Fruit fly (Drosophila melanogaster) whole organism: Measurements from ENCODE around the gene Enoph.

Experiments
- CG8478 ChIP-seq: fragments of >200 bp; optimal IDR thresholded peaks from 2 replicates; lab custom pipeline; 2018; ENCODE audit warnings: inconsistent platforms
- Dll ChIP-seq: fragments of >200 bp; optimal IDR thresholded peaks from 2 replicates; lab custom pipeline; 2017
- EcR ChIP-seq, 2 experiments: fragments of >200 bp; optimal IDR thresholded peaks; 2 replicates each; lab custom pipeline; 2017; ENCODE audit warnings: missing biosample characterization in 2 of 2, missing genetic modification characterization in 2 of 2, missing genetic modification reagents in 2 of 2
- pan ChIP-seq: fragments of >200 bp; optimal IDR thresholded peaks from 2 replicates; lab custom pipeline; 2017
- psq ChIP-seq: fragments of >200 bp; optimal IDR thresholded peaks from 2 replicates; lab custom pipeline; 2017
- usp ChIP-seq: fragments of >200 bp; optimal IDR thresholded peaks from 2 replicates; lab custom pipeline; 2017; ENCODE audit warnings: missing biosample characterization, missing genetic modification characterization, mixed read lengths

The Enoph gene

DNA sequence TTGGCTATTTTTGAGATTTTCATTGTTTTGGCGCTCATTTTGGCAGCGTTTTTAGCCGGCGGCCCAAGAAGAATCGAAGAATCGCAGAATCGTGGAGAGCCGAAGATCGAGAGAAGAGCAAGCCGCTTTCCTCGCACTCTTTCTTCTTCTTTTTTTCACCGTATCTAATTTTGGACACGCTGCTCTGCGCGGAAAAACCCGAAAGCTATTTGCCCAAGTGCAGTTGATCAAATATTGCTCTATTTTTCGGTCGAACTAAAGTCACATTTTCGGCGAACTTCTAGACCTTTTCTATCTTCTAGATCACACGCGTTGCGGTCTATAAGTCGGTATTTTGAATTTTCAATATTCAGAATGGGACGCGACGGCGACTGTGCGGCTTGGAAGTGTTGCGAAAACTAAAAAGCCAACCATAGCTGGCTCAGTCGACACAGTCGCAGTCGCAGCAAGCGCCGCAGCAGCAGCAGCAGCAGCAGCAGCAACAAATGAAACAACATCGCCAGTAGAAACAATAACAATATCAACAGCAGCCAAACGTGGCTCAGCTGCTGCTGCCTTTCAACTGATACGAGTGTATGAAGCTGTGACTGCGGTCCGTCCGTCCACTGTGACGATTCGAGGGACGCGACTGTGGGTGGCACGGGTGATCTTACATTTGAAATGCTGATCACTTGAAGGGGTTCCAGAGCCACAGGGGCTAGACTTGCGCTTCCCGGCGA, 30.6 kb upstream of the Enoph start:
- TF ChIP-seq EcR (GFP tag; optimal IDR thresholded peaks at IDR 0.05; lab: Kevin White, UChicago): no peak
- no peak for TF ChIP-seq psq (lab: Kevin White, UChicago)
- no peak for TF ChIP-seq pan (lab: Kevin White, UChicago)
- TF ChIP-seq CG8478 (lab: Kevin White, UChicago): no peak
- no peak for TF ChIP-seq usp (GFP tag; lab: Kevin White, UChicago)
- TF ChIP-seq Dll (lab: Kevin White, UChicago): no peak

DNA sequence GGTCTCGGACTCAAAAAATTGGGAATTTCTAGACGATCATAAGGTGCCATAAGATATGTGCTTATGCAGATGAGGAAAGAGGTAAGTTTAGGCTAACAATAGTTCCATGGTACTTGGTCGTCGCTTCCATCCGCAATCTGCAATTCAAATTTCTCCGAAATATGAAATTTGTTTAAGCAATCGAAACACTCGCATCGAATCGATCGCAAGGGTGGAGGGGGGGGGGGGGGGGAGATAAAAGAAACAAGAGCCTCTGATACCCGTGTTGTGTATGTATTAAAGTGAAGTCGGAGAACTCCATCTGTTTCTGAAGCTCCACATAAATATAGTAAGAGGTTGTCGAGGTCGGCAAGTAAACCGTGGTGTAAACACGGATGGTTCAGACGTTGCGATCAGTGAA, 29.5 kb upstream of the Enoph start:
- no peak for TF ChIP-seq usp (GFP tag; lab: Kevin White, UChicago)
- no peak for TF ChIP-seq EcR (GFP tag; optimal IDR thresholded peaks at IDR 0.05; lab: Kevin White, UChicago)
- TF ChIP-seq CG8478 (lab: Kevin White, UChicago): no peak
- TF ChIP-seq psq (lab: Kevin White, UChicago): no peak
- TF ChIP-seq Dll (lab: Kevin White, UChicago): no peak
- no peak for TF ChIP-seq pan (lab: Kevin White, UChicago)

DNA sequence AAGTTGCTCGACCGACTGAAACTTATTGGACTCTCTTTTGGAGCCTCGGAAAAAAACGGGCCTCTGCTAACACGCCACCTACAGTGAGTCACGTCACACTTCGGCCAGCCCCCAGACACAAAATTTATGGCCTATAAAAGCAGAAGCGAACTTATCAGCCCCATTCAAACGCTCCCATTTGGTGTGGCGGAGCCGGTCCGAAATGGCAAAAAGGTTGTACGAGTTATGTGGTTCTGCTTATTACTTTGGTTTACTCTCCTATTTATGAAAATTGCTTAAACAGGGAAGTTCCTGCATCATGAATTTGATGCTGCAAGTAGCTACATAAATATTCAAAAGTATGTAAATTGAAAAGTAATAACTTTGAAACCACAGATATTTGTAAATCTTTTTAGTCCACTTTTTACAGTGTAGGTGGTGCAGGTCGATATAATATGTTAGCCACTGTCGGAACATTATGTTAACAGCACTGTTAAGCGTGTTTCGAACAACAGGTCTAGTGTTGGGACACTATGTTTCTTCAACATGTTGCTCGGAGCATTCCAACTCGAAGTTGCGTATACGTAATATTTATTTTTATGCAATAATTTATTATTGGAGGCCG, 27.0 kb upstream of the Enoph start:
- TF ChIP-seq psq (lab: Kevin White, UChicago): no peak
- no peak for TF ChIP-seq EcR (GFP tag; optimal IDR thresholded peaks at IDR 0.05; lab: Kevin White, UChicago)
- TF ChIP-seq usp (GFP tag; lab: Kevin White, UChicago): no peak

DNA sequence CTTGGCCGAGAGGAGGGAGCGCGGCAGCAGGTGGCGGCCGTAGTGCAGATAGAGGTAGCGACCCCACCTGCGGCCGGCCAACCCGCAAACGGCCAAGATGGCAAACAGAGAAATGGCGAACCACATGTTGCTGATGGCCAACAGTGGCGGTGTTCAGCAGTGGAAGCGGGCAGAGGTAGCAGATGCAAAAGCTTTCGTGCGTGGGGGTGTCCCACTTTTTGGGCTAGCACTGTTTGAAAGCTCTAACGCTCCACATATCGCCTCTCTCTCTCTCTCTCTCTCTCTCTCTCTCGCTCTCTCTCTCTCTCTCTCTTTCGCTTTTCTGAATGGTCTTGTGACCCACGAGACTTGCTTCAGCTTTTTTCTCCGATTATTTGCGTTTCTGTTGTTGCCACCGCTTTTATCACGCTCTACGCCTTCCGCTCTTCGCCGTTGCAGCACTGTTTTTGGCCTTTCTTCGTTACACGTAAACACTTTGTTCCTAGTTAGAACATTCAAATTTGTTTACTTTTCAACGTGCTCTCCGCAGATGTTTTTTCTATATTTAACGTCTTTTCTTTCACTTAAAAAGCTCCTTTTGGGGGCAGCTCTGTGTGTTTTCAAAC, 26.4 kb upstream of the Enoph start:
- TF ChIP-seq psq (lab: Kevin White, UChicago) (peak; percentile 69), pan (lab: Kevin White, UChicago) (no peak)

DNA sequence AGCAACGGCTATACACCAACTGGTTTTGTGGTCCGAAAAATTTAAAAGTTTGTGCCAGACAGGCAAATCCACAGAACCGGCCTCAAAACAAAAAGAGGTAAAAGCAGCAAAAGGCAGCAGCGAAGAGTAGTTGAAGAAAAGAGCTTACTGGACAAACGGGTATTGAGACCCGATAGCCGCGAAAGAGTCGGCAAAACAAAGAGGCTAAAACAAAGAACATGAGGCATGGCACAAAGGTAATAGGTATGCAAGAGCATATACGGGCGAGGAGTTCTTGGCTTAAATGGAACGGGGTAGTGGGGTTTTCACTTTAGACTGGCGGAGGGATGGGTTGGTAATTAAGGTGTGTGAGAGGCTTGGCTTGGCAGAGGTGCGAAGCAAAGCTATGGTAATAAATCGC, 24.6 kb upstream of the Enoph start:
- TF ChIP-seq CG8478 (lab: Kevin White, UChicago) (no peak), pan (lab: Kevin White, UChicago) (peak; percentile 53)

DNA sequence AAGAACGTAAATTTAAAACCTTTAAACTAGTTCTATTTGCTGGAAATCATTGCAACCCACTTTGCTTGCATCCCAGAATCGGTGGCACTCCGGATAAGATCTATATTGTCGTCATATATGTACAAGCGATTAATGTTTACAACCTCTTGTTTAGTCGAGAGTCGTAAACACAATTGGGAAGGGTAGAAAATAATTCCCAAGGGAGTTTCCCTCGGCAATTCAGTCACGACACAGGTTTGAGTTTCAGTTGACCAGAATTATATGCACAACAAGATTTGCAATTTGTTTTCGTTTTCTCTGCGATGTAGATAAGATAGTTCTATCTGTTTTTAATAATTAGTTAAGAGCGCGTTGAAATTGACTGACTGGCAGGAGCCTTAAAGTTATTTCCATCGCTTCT, 23.9 kb upstream of the Enoph start:
- TF ChIP-seq pan (lab: Kevin White, UChicago) (no peak), usp (GFP tag; lab: Kevin White, UChicago) (no peak), CG8478 (lab: Kevin White, UChicago) (no peak), Dll (lab: Kevin White, UChicago) (no peak), psq (lab: Kevin White, UChicago) (no peak), EcR (GFP tag; optimal IDR thresholded peaks at IDR 0.05; lab: Kevin White, UChicago) (no peak)

DNA sequence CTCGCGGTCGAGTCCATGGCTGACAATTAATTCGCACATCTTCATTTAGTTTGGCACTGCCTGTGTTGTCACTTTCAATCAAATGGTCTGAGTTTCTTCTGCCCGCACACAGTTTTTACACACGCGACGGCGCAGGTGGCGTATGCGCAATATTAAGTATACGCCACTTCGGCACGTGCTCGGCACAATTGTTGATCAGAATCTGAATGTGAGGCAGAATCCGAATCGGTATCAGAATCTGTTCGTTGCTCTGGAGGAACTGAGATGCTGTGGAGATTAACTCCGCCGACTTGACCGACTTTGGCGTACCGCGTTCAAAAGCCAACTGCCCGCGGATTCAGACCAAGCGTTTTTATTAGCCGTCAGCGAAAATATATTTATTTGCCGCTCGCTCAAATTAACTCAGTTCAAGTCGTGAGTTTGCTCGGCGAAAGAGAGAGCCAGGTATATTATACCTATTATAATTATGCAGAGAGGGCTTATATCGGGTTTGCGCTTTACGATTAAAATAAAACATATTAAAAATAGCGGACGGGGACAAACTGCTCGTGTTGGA, 23.2 kb upstream of the Enoph start:
- TF ChIP-seq Dll (lab: Kevin White, UChicago) (no peak), CG8478 (lab: Kevin White, UChicago) (no peak), usp (GFP tag; lab: Kevin White, UChicago) (no peak)

DNA sequence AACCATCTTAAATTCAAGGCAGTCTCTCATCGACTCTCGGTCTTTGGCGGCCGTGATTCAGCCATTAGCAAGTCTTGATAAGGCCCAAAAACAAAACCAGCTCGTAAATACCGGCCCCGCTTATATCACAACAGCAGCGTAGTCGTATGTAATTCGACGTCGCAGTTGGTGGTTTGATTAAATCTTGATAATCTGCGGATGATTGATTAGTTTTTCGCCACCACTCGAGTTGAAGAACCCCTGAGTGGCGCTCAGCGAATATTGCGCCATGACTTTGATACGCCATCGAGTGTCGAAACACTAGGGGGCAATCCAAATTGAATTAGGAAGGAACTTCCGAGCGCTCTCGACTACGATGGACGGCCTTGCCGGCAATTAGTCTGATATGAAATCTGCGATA, 22.1 kb upstream of the Enoph start:
- TF ChIP-seq Dll (lab: Kevin White, UChicago) (no peak), pan (lab: Kevin White, UChicago) (no peak), EcR (GFP tag; optimal IDR thresholded peaks at IDR 0.05; lab: Kevin White, UChicago) (no peak), psq (lab: Kevin White, UChicago) (no peak), CG8478 (lab: Kevin White, UChicago) (no peak), usp (GFP tag; lab: Kevin White, UChicago) (no peak)

DNA sequence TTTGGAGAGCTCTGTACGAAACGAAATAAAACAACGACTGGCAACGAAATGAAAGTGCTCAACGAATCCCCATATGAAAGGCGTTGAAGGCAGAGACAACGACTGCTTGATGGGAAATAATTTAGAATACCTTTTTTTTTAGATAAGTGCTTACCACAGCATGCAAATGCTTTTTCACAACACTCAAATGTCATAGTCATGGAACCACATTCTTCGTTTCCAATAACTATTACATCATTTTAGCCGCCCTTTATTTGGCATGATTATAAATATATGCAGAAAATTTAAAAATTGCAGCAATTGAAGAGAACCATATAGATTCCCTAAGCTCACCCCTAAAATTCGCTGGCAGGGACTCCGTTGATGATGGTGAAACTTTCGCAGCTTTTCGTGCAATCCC, 21.3 kb upstream of the Enoph start, which contains the start of gene CG31538:
Gene CG31538, minus strand, starts transcription at position 101 of the 400 bp plus-strand sequence.
- no peak for TF ChIP-seq EcR (GFP tag; optimal IDR thresholded peaks at IDR 0.05; lab: Kevin White, UChicago)
- TF ChIP-seq CG8478 (lab: Kevin White, UChicago): no peak
- TF ChIP-seq pan (lab: Kevin White, UChicago): no peak
- no peak for TF ChIP-seq usp (GFP tag; lab: Kevin White, UChicago)
- no peak for TF ChIP-seq Dll (lab: Kevin White, UChicago)
- TF ChIP-seq psq (lab: Kevin White, UChicago): no peak

DNA sequence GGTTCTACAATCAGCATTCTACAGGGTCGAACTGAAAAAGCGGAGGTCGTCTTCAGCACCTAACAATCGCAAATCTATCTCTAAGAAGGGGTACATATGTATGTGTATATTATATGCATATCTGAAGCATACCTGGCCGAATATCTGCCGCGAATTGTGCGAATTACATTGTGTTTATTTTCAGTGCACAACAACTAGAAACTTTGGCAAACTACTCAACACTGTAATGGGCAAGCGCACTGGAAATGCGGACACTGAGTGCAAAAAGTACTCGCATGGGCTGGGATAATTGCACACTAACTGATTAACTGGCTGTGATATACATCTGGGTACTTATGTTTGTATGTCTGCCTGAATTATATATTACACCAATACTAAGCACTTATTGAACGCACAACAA, 14.3 kb upstream of the Enoph start:
- TF ChIP-seq psq (lab: Kevin White, UChicago): no peak
- TF ChIP-seq pan (lab: Kevin White, UChicago): no peak
- TF ChIP-seq usp (GFP tag; lab: Kevin White, UChicago): no peak
- no peak for TF ChIP-seq Dll (lab: Kevin White, UChicago)
- TF ChIP-seq CG8478 (lab: Kevin White, UChicago): no peak

DNA sequence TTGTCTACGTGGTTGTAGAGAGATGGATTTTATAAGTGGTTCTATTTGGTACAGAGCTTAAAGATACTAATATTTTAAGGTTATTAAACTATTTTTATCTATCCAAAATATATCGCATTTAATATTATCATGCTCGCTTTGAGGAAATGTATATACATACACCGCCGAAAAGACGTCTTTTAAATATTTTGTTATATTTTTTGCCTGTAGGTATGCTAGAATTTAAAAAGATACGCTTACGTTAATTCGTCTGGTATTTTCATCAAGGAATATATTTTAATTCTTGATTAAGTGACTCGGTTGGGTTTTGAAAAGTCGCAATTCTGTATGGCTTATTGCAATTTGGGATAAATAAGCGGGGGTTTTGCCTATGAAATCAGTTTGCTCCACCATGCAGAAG, 12.0 kb upstream of the Enoph start:
- TF ChIP-seq EcR (GFP tag; optimal IDR thresholded peaks at IDR 0.05; lab: Kevin White, UChicago): no peak
- no peak for TF ChIP-seq Dll (lab: Kevin White, UChicago)
- TF ChIP-seq CG8478 (lab: Kevin White, UChicago): no peak
- no peak for TF ChIP-seq usp (GFP tag; lab: Kevin White, UChicago)
- TF ChIP-seq psq (lab: Kevin White, UChicago): no peak
- TF ChIP-seq pan (lab: Kevin White, UChicago): no peak
